Worm (Caenorhabditis elegans): ENCODE data around the gene grp-1.
A peak's percentile ranks its signal among the peaks of the same experiment; 100 is the strongest.

The grp-1 gene

ce11 chrIII:8036050-8036449 is 49.5 kb upstream of the grp-1 start (continued):
- TF ChIP-seq fkh-10 (GFP tag; optimal IDR thresholded peaks at IDR 0.05), result no peak
- TF ChIP-seq lsy-2 (tag; optimal IDR thresholded peaks at IDR 0.05), result no peak

- TF ChIP-seq nhr-28 (tag; optimal IDR thresholded peaks at IDR 0.05) (peak; percentile 1), rbr-2 (tag; optimal IDR thresholded peaks at IDR 0.05) (no peak), ces-1 (GFP tag; optimal IDR thresholded peaks at IDR 0.05) (no peak)
These were observed 49.0 kb upstream of the grp-1 start for ce11 chrIII:8036497-8036896.

ce11 chrIII:8037941-8038340 is 47.6 kb upstream of the grp-1 start, which contains the start of gene dpf-6:
Gene dpf-6, plus strand, starts transcription at chrIII:8038241.
- TF ChIP-seq nhr-42 (GFP tag; IDR thresholded peaks at IDR 0.05) (no peak), R02D3.7 (tag; optimal IDR thresholded peaks at IDR 0.05) (no peak), ZK546.5 (tag; optimal IDR thresholded peaks at IDR 0.05) (no peak), aly-2 (tag; optimal IDR thresholded peaks at IDR 0.05) (no peak), T20F7.1 (GFP tag; optimal IDR thresholded peaks at IDR 0.05) (no peak), attf-4 (tag; optimal IDR thresholded peaks at IDR 0.05) (no peak), pqm-1 (tag; optimal IDR thresholded peaks at IDR 0.05) (no peak), madf-5 (GFP tag; IDR thresholded peaks at IDR 0.05) (no peak), F10B5.3 (tag; optimal IDR thresholded peaks at IDR 0.05) (no peak), hmg-1.1 (GFP tag; IDR thresholded peaks at IDR 0.05) (no peak), F37D6.2 (tag; optimal IDR thresholded peaks at IDR 0.05) (no peak), nhr-41 (GFP tag; IDR thresholded peaks at IDR 0.05) (no peak), gei-8 (GFP tag; optimal IDR thresholded peaks at IDR 0.05) (no peak), dve-1 (tag; optimal IDR thresholded peaks at IDR 0.05; ENCODE audit: insufficient read depth) (no peak), nhr-48 (tag; optimal IDR thresholded peaks at IDR 0.05) (no peak), F49E8.2 (tag; optimal IDR thresholded peaks at IDR 0.05; ENCODE audit: borderline replicate concordance) (no peak), zfp-3 (GFP tag; conservative IDR thresholded peaks at IDR 0.05) (no peak)

ce11 chrIII:8042775-8043174 is 42.7 kb upstream of the grp-1 start, which contains the start of gene K12H4.6:
Gene K12H4.6, minus strand, starts transcription at chrIII:8042875.
- TF ChIP-seq skn-1 (tag; optimal IDR thresholded peaks at IDR 0.05) (no peak), unc-130 (GFP tag; optimal IDR thresholded peaks at IDR 0.05) (no peak), nhr-76 (tag; optimal IDR thresholded peaks at IDR 0.05) (no peak), Y75B8A.6 (GFP tag; IDR thresholded peaks at IDR 0.05) (no peak), tag-97 (GFP tag; IDR thresholded peaks at IDR 0.05) (no peak), jun-1 (tag; optimal IDR thresholded peaks at IDR 0.05) (no peak), mdl-1 (tag; optimal IDR thresholded peaks at IDR 0.05) (no peak), mdt-29 (GFP tag; IDR thresholded peaks at IDR 0.05) (no peak), dmd-9 (GFP tag; IDR thresholded peaks at IDR 0.05) (no peak), nhr-102 (tag; optimal IDR thresholded peaks at IDR 0.05) (no peak), ceh-44 (GFP tag; IDR thresholded peaks at IDR 0.05) (no peak), madf-5 (GFP tag; IDR thresholded peaks at IDR 0.05) (no peak), snpc-1.2 (GFP tag; IDR thresholded peaks at IDR 0.05) (no peak), egl-27 (tag; optimal IDR thresholded peaks at IDR 0.05) (no peak), ceh-62 (tag; optimal IDR thresholded peaks at IDR 0.05) (no peak), ZK546.5 (tag; optimal IDR thresholded peaks at IDR 0.05) (no peak), F26F4.8 (GFP tag; conservative IDR thresholded peaks at IDR 0.05) (no peak), ctbp-1 (GFP tag; IDR thresholded peaks at IDR 0.05) (no peak), nhr-6 (tag; optimal IDR thresholded peaks at IDR 0.05) (no peak)

Measured in whole organism, L4 larva.